Fruit fly (Drosophila melanogaster): ENCODE measurements around the gene CG31088.
A peak's percentile ranks its signal among the peaks of the same experiment; 100 is the strongest.

CG31088 gene

dm6 chr3R:15934952-15935351 lies 15.8 kb downstream of the CG31088 start, which contains the start of gene Sap47 (continued):
- TF ChIP-seq CG10321 (GFP tag; IDR thresholded peaks at IDR 0.05) (no peak), Bgb (GFP tag; IDR thresholded peaks at IDR 0.05; ENCODE audit: partially characterized antibody) (peak; percentile 91), lilli (GFP tag; optimal IDR thresholded peaks at IDR 0.05) (no peak), kah (GFP tag; optimal IDR thresholded peaks at IDR 0.05) (no peak), CG11247 (GFP tag; IDR thresholded peaks at IDR 0.05) (no peak), usp (GFP tag; optimal IDR thresholded peaks at IDR 0.05) (no peak), CG17186 (GFP tag; optimal IDR thresholded peaks at IDR 0.05) (peak; percentile 64), gro (GFP tag; optimal IDR thresholded peaks at IDR 0.05) (no peak), Bdp1 (GFP tag; optimal IDR thresholded peaks at IDR 0.05) (no peak), CG10543 (GFP tag; optimal IDR thresholded peaks at IDR 0.05) (peak; percentile 7), CHES-1-like (GFP tag; optimal IDR thresholded peaks at IDR 0.05) (peak; percentile 15), her (GFP tag; optimal IDR thresholded peaks at IDR 0.05) (no peak), CG7839 (tag; optimal IDR thresholded peaks at IDR 0.05) (no peak), CG4404 (GFP tag; IDR thresholded peaks at IDR 0.05) (no peak), ci (GFP tag; IDR thresholded peaks at IDR 0.05) (no peak; the same call in 2 of the 3 replicates), CG17385 (GFP tag; optimal IDR thresholded peaks at IDR 0.05) (no peak), croc (GFP tag; conservative IDR thresholded peaks at IDR 0.05) (no peak), gem (tag; optimal IDR thresholded peaks at IDR 0.05) (no peak), CG12155 (GFP tag; optimal IDR thresholded peaks at IDR 0.05) (no peak), zf30C (GFP tag; optimal IDR thresholded peaks at IDR 0.05) (no peak), Poxn (GFP tag; IDR thresholded peaks at IDR 0.05) (no peak), twi (tag; optimal IDR thresholded peaks at IDR 0.05) (peak; percentile 2), CG10209 (GFP tag; optimal IDR thresholded peaks at IDR 0.05) (no peak), tap (tag; optimal IDR thresholded peaks at IDR 0.05) (no peak), CG6272 (GFP tag; IDR thresholded peaks at IDR 0.05) (no peak), bbx (GFP tag; IDR thresholded peaks at IDR 0.05; ENCODE audit: partially characterized antibody) (peak; percentile 85), tna (GFP tag; IDR thresholded peaks at IDR 0.05; ENCODE audit: partially characterized antibody) (peak; percentile 66), H2.0 (GFP tag; IDR thresholded peaks at IDR 0.05) (no peak), aop (GFP tag; IDR thresholded peaks at IDR 0.05) (no peak), CG33557 (GFP tag; optimal IDR thresholded peaks at IDR 0.05) (no peak), amos (GFP tag; IDR thresholded peaks at IDR 0.05; ENCODE audit: partially characterized antibody) (peak; percentile 88), toy (GFP tag; IDR thresholded peaks at IDR 0.05) (no peak), otp (GFP tag; IDR thresholded peaks at IDR 0.05) (no peak), Nf-YB (GFP tag; optimal IDR thresholded peaks at IDR 0.05) (no peak), Hmr (GFP tag; optimal IDR thresholded peaks at IDR 0.05) (peak; percentile 26), cwo (GFP tag; optimal IDR thresholded peaks at IDR 0.05) (no peak), Hey (tag; optimal IDR thresholded peaks at IDR 0.05) (no peak), CG6791 (GFP tag; IDR thresholded peaks at IDR 0.05; ENCODE audit: partially characterized antibody) (peak; percentile 76), exex (tag; optimal IDR thresholded peaks at IDR 0.05) (peak; percentile 40), ac (GFP tag; optimal IDR thresholded peaks at IDR 0.05) (no peak), CG7963 (GFP tag; IDR thresholded peaks at IDR 0.05; ENCODE audit: partially characterized antibody) (peak; percentile 68; the same call in 2 of the 3 replicates), Oli (tag; optimal IDR thresholded peaks at IDR 0.05) (no peak), org-1 (GFP tag; optimal IDR thresholded peaks at IDR 0.05) (no peak), psq (GFP tag; optimal IDR thresholded peaks at IDR 0.05) (no peak), CG34422 (GFP tag; IDR thresholded peaks at IDR 0.05) (peak; percentile 66; the same call in 1 of the 3 replicates), CG4854 (GFP tag; optimal IDR thresholded peaks at IDR 0.05) (no peak), Kr (GFP tag; optimal IDR thresholded peaks at IDR 0.05) (no peak), zfh2 (GFP tag; optimal IDR thresholded peaks at IDR 0.05) (no peak), Hsf (GFP tag; optimal IDR thresholded peaks at IDR 0.05) (no peak), CG8359 (GFP tag; optimal IDR thresholded peaks at IDR 0.05; ENCODE audit: borderline replicate concordance) (no peak), Rfx (GFP tag; IDR thresholded peaks at IDR 0.05) (peak; percentile 52; the same call in 1 of the 2 replicates)
